Worm (Caenorhabditis elegans): Measurements from ENCODE around the gene cest-8.

cest-8 gene

DNA sequence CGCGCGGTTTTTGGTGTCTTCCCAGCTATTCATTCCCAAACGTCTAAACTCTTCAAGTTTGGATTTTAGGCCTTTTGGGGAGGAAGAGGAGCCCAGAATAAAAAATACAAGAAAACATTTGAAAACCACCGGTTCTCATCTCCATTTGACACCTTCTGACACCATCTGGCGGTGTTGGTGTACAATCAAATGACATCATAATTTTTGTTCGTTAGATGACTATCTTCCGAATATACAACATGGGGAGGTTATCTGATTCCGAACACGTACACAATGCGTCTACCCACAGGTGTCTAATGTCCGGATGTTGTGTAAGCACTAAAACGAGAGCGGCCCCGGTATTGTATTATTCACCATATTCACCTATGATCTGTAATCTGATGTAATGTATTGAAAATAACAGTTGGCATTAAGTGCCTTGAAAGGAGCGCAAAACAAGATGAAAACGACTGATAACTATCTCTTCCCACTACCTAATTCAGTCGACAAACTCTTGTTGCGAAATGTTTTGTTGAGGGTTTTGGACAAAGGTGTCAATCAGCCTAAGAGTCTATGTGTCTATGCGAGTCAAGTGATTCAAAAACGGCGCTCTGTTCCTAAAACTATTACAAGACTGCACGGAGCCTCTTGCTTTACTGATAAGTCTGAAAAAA lies 46.9 kb upstream of the cest-8 start (continued):
- no peak for TF ChIP-seq Y116A8C.19 (tag; optimal IDR thresholded peaks at IDR 0.05; ENCODE audit: borderline replicate concordance)
- TF ChIP-seq unc-30 (tag; optimal IDR thresholded peaks at IDR 0.05) = no peak
- TF ChIP-seq tlp-1 (tag; optimal IDR thresholded peaks at IDR 0.05) = no peak
- TF ChIP-seq efl-3 (GFP tag; optimal IDR thresholded peaks at IDR 0.05) = no peak
- no peak for TF ChIP-seq fkh-10 (GFP tag; optimal IDR thresholded peaks at IDR 0.05)
- TF ChIP-seq zag-1 (tag; optimal IDR thresholded peaks at IDR 0.05) = no peak
- peak in 1 of 2 experiments; percentile 19 for TF ChIP-seq ztf-11 (tag; optimal IDR thresholded peaks at IDR 0.05)
- TF ChIP-seq C16A3.4 (tag; optimal IDR thresholded peaks at IDR 0.05) = no peak
- TF ChIP-seq rnt-1 (tag; optimal IDR thresholded peaks at IDR 0.05) = peak; percentile 18
- TF ChIP-seq ceh-82 (tag; optimal IDR thresholded peaks at IDR 0.05) = no peak
- no peak for TF ChIP-seq fkh-4 (tag; optimal IDR thresholded peaks at IDR 0.05; ENCODE audit: borderline replicate concordance)
- TF ChIP-seq ama-1 (optimal IDR thresholded peaks at IDR 0.05) = no peak
- peak in 1 of 2 experiments; percentile 17 for TF ChIP-seq efl-1 (optimal IDR thresholded peaks at IDR 0.05)
- TF ChIP-seq efl-1 (GFP tag; optimal IDR thresholded peaks at IDR 0.05 in 1 of 2) = no peak
- TF ChIP-seq nhr-76 (tag; optimal IDR thresholded peaks at IDR 0.05) = no peak
- TF ChIP-seq nhr-11 (tag; optimal IDR thresholded peaks at IDR 0.05) = no peak
- TF ChIP-seq lin-39 (tag; optimal IDR thresholded peaks at IDR 0.05) = no peak
- no peak for TF ChIP-seq mab-9 (GFP tag; IDR thresholded peaks at IDR 0.05)
- TF ChIP-seq lin-35 (GFP tag; optimal IDR thresholded peaks at IDR 0.05) = peak in 1 of 2 experiments; percentile 1
- no peak for TF ChIP-seq nhr-28 (tag; optimal IDR thresholded peaks at IDR 0.05)
- peak; percentile 18 for TF ChIP-seq nhr-20 (tag; optimal IDR thresholded peaks at IDR 0.05)
- TF ChIP-seq nhr-84 (tag; optimal IDR thresholded peaks at IDR 0.05) = no peak
- no peak for TF ChIP-seq dsc-1 (tag; optimal IDR thresholded peaks at IDR 0.05)
- no peak for TF ChIP-seq lin-15B (tag; optimal IDR thresholded peaks at IDR 0.05)
- no peak for TF ChIP-seq ceh-63 (GFP tag; optimal IDR thresholded peaks at IDR 0.05)
- no peak for TF ChIP-seq zip-4 (GFP tag; optimal IDR thresholded peaks at IDR 0.05)

DNA sequence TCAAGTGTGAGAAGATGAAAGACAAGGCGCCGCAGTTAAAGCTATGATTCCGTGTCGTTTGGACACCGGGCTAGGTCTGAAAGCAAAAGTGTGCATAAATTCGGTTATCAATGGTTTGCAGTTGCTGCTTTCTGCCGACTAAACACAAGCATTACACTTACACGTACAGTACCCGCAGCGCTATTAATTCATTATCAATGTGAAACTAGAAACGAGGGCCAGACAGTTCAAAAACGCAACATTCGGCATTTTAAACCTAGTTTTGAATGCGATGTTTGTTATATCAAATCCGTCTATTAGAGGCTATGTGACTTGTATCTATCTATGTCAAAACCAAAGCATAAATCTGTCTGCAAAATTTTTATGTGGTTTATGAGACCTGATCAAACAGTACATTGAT lies 45.5 kb upstream of the cest-8 start:
- no peak for TF ChIP-seq nhr-28 (tag; optimal IDR thresholded peaks at IDR 0.05)
- no peak for TF ChIP-seq sox-4 (tag; optimal IDR thresholded peaks at IDR 0.05)
- TF ChIP-seq aha-1 (tag; optimal IDR thresholded peaks at IDR 0.05) = no peak
- TF ChIP-seq ztf-11 (tag; optimal IDR thresholded peaks at IDR 0.05) = no peak
- peak; percentile 55 for TF ChIP-seq nhr-85 (tag)
- peak; percentile 26 for TF ChIP-seq elt-2 (tag; optimal IDR thresholded peaks at IDR 0.05)

DNA sequence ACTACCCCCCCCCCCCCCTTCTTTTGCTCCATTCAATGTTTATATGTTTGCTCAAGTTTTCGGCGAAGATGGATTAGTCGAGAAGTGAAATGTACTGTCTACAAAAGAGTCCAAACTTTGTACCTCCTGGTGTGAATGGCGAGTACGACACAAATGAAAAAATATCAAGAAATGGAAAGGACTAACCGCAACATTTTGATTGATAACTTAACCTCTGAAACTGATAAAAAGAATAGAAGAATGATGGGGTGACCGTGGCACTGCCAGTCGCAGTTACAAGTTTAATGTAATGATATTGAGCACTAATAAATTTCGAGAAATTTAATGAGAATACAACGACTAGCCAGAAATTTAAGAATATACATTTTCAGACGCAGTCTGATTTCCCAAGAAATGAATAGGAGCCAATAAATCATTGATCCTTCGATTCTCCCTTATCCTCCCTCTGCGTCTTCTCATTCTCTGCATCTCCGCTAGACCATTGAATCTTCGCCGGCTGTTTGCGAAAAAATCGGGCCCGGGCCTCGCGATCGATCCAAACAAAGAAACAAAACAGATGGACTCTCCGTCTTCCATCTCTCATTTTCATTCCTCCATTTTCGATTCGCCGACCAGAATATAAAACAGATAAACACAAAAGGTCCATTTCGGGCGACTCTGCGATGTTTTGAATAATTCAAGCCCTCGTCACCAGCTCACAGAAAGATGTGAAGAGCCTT lies 44.6 kb upstream of the cest-8 start:
- no peak for TF ChIP-seq mef-2 (tag; optimal IDR thresholded peaks at IDR 0.05)
- TF ChIP-seq vab-15 (tag; optimal IDR thresholded peaks at IDR 0.05) = no peak
- no peak for TF ChIP-seq isw-1 (GFP tag; IDR thresholded peaks at IDR 0.05)
- TF ChIP-seq C04F5.9 (tag; optimal IDR thresholded peaks at IDR 0.05) = no peak
- TF ChIP-seq egl-27 (tag; optimal IDR thresholded peaks at IDR 0.05) = no peak
- no peak for TF ChIP-seq blmp-1 (tag; optimal IDR thresholded peaks at IDR 0.05)
- TF ChIP-seq lir-3 (tag; optimal IDR thresholded peaks at IDR 0.05; ENCODE audit: poor library complexity) = no peak
- TF ChIP-seq snu-23 (GFP tag; optimal IDR thresholded peaks at IDR 0.05) = peak; percentile 14
- peak; percentile 65 for TF ChIP-seq dsc-1 (tag; optimal IDR thresholded peaks at IDR 0.05)
- TF ChIP-seq swsn-7 (tag; optimal IDR thresholded peaks at IDR 0.05) = no peak
- no peak for TF ChIP-seq ceh-82 (tag; optimal IDR thresholded peaks at IDR 0.05)
- TF ChIP-seq xbp-1 (tag; optimal IDR thresholded peaks at IDR 0.05) = no peak
- no peak for TF ChIP-seq sox-4 (tag; optimal IDR thresholded peaks at IDR 0.05)
- TF ChIP-seq Y116A8C.19 (tag; optimal IDR thresholded peaks at IDR 0.05; ENCODE audit: borderline replicate concordance) = no peak
- no peak for TF ChIP-seq tlp-1 (tag; optimal IDR thresholded peaks at IDR 0.05)
- no peak for TF ChIP-seq ces-1 (GFP tag; optimal IDR thresholded peaks at IDR 0.05)
- TF ChIP-seq efl-1 (optimal IDR thresholded peaks at IDR 0.05) = no peak
- TF ChIP-seq efl-1 (GFP tag; optimal IDR thresholded peaks at IDR 0.05 in 1 of 2) = no peak
- TF ChIP-seq rnt-1 (tag; optimal IDR thresholded peaks at IDR 0.05) = peak; percentile 7
- no peak for TF ChIP-seq efl-3 (GFP tag; optimal IDR thresholded peaks at IDR 0.05)
- TF ChIP-seq elt-2 (tag; optimal IDR thresholded peaks at IDR 0.05) = peak; percentile 11
- TF ChIP-seq ceh-88 (GFP tag; IDR thresholded peaks at IDR 0.05) = no peak
- no peak for TF ChIP-seq zag-1 (tag; optimal IDR thresholded peaks at IDR 0.05)
- TF ChIP-seq nhr-47 (tag; optimal IDR thresholded peaks at IDR 0.05) = no peak
- no peak for TF ChIP-seq nhr-90 (tag; optimal IDR thresholded peaks at IDR 0.05; ENCODE audit: poor library complexity)
- TF ChIP-seq ztf-11 (tag; optimal IDR thresholded peaks at IDR 0.05) = peak in 1 of 2 experiments; percentile 45
- TF ChIP-seq nhr-85 (tag) = no peak
- peak; percentile 48 for TF ChIP-seq unc-86 (tag; optimal IDR thresholded peaks at IDR 0.05)
- no peak for TF ChIP-seq lin-35 (GFP tag; optimal IDR thresholded peaks at IDR 0.05)
- TF ChIP-seq lsy-2 (tag; optimal IDR thresholded peaks at IDR 0.05) = no peak
- no peak for TF ChIP-seq F16B12.6 (tag; optimal IDR thresholded peaks at IDR 0.05)
